Worm (Caenorhabditis elegans) whole organism, L4/young adult: ENCODE results near the gene F07C4.10.

ENCODE experiments used
- W03F9.2 ChIP-seq: fragments of 150-350 bp; optimal IDR thresholded peaks from 2 replicates; lab custom pipeline; 2014; ENCODE audit warnings: missing biosample characterization, missing genetic modification characterization
- dao-5 ChIP-seq: sonication (generic microtip); optimal IDR thresholded peaks from 2 replicates; lab custom pipeline; 2016; ENCODE audit warnings: missing genotype, missing genetic modification characterization, moderate library complexity, missing compliant biosample characterization
- him-1 ChIP-seq: sonication (generic microtip); optimal IDR thresholded peaks from 2 replicates; lab custom pipeline; 2016; ENCODE audit warnings: missing genotype, missing genetic modification reagents, missing genetic modification characterization, missing compliant biosample characterization

F07C4.10 gene

ce11 chrV:7604858-7605257 lies 34.8 kb downstream of the F07C4.10 start, which contains the start of gene clec-213:
Gene clec-213 (plus strand): TSS chrV:7605158.
- TF ChIP-seq W03F9.2 (tag; lab: Kevin White, UChicago) (no peak), him-1 (tag; lab: Kevin White, UChicago) (no peak), dao-5 (tag; lab: Kevin White, UChicago) (no peak)

ce11 chrV:7603404-7603803 lies 36.3 kb downstream of the F07C4.10 start, which contains the start of gene C50E3.11:
Gene C50E3.11 (minus strand): TSS chrV:7603486.
- no peak for TF ChIP-seq dao-5 (tag; lab: Kevin White, UChicago)
- TF ChIP-seq W03F9.2 (tag; lab: Kevin White, UChicago), result no peak
- TF ChIP-seq him-1 (tag; lab: Kevin White, UChicago), result no peak

- TF ChIP-seq dao-5 (tag; lab: Kevin White, UChicago), result no peak
- TF ChIP-seq him-1 (tag; lab: Kevin White, UChicago), result no peak
- no peak for TF ChIP-seq W03F9.2 (tag; lab: Kevin White, UChicago)
Measured at ce11 chrV:7601443-7601842, 38.2 kb downstream of the F07C4.10 start, which contains the start of gene scl-26. Gene scl-26 (minus strand): TSS chrV:7601543.

- TF ChIP-seq W03F9.2 (tag; lab: Kevin White, UChicago), result no peak
- TF ChIP-seq dao-5 (tag; lab: Kevin White, UChicago), result no peak
- no peak for TF ChIP-seq him-1 (tag; lab: Kevin White, UChicago)
Measured at ce11 chrV:7600149-7600548, 39.5 kb downstream of the F07C4.10 start, which contains the start of gene C50E3.9. Gene C50E3.9 (minus strand): TSS chrV:7600249.

ce11 chrV:7598269-7598668 lies 41.4 kb downstream of the F07C4.10 start, which contains the start of gene C50E3.7:
Gene C50E3.7 (minus strand): TSS chrV:7598369.
- TF ChIP-seq dao-5 (tag; lab: Kevin White, UChicago) (no peak), W03F9.2 (tag; lab: Kevin White, UChicago) (no peak), him-1 (tag; lab: Kevin White, UChicago) (no peak)

- TF ChIP-seq W03F9.2 (tag; lab: Kevin White, UChicago) (no peak), dao-5 (tag; lab: Kevin White, UChicago) (no peak), him-1 (tag; lab: Kevin White, UChicago) (no peak)
Measured at ce11 chrV:7595132-7595531, 44.6 kb downstream of the F07C4.10 start.

ce11 chrV:7590454-7590853 lies 49.2 kb downstream of the F07C4.10 start, which contains the start of gene C50E3.6:
Gene C50E3.6 (minus strand): TSS chrV:7590554.
- no peak for TF ChIP-seq W03F9.2 (tag; lab: Kevin White, UChicago)
- no peak for TF ChIP-seq him-1 (tag; lab: Kevin White, UChicago)
- TF ChIP-seq dao-5 (tag; lab: Kevin White, UChicago), result no peak
